Worm (Caenorhabditis elegans): ENCODE results near the gene F54C9.14.

The F54C9.14 gene

DNA sequence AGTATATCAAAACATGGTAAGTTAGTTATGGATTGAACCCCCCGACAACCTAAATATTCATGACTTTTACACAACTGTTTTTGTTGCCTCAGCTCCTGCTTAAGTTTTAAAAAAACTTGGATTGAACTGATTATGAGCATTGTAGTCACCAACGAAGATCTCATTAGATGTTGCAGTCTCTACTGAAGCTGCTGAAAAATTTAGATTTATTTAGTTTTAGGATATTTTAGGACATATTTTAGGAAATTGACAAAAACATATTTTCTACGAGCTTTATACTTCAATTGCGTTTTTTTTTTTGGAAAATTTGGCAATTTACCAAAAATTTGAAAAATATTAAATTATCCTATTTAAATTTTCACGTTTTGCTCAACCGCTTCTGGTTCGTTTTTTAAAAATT, at the start of gene F54C9.14:
Gene F54C9.14, plus strand, starts transcription at position 301 of the 400 bp plus-strand sequence.
- TF ChIP-seq efl-1 (GFP tag; optimal IDR thresholded peaks at IDR 0.05) = no peak

ce11 chrII:8514729-8515128, 47.4 kb upstream of the F54C9.14 start, which contains the start of gene ctg-2:
ctg-2 (plus strand) TSS chrII:8515054.
- peak; percentile 78 for TF ChIP-seq nhr-80 (tag; optimal IDR thresholded peaks at IDR 0.05)
- no peak for TF ChIP-seq ztf-25 (GFP tag; IDR thresholded peaks at IDR 0.05)

- TF ChIP-seq rpc-1 (optimal IDR thresholded peaks at IDR 0.05) = no peak
- no peak for TF ChIP-seq rpc-1 (tag; optimal IDR thresholded peaks at IDR 0.05)
- TF ChIP-seq let-607 (tag; optimal IDR thresholded peaks at IDR 0.05) = no peak
- peak; percentile 56 for TF ChIP-seq nhr-80 (tag; optimal IDR thresholded peaks at IDR 0.05)
- TF ChIP-seq Y53G8AR.9 (GFP tag; conservative IDR thresholded peaks at IDR 0.05) = no peak
- no peak for TF ChIP-seq aptf-2 (GFP tag; conservative IDR thresholded peaks at IDR 0.05)
- TF ChIP-seq lin-40 (tag; optimal IDR thresholded peaks at IDR 0.05) = no peak
- no peak for TF ChIP-seq cebp-1 (GFP tag; IDR thresholded peaks at IDR 0.05)
- peak; percentile 59 for TF ChIP-seq cebp-1 (tag; optimal IDR thresholded peaks at IDR 0.05)
- no peak for TF ChIP-seq madf-6 (GFP tag; IDR thresholded peaks at IDR 0.05)
- no peak for TF ChIP-seq Y56A3A.18 (GFP tag; IDR thresholded peaks at IDR 0.05)
- TF ChIP-seq egl-44 (GFP tag; IDR thresholded peaks at IDR 0.05) = no peak
Observed at ce11 chrII:8515521-8515920, 46.6 kb upstream of the F54C9.14 start.

ce11 chrII:8516783-8517182, 45.3 kb upstream of the F54C9.14 start, which contains the start of gene rnh-2:
rnh-2 (plus strand) TSS chrII:8517150.
- TF ChIP-seq snpc-4 (GFP tag; optimal IDR thresholded peaks at IDR 0.05) (no peak), snpc-4 (tag; optimal IDR thresholded peaks at IDR 0.05) (peak in 2 of 4 experiments; percentile 57 to 68), ceh-40 (GFP tag; IDR thresholded peaks at IDR 0.05) (peak; percentile 64; the same call in 1 of the 2 replicates), athp-1 (tag; optimal IDR thresholded peaks at IDR 0.05) (peak; percentile 71), madf-10 (tag; optimal IDR thresholded peaks at IDR 0.05) (peak; percentile 49), snpc-1.3 (tag; optimal IDR thresholded peaks at IDR 0.05; ENCODE audit: insufficient read depth) (peak; percentile 53), tbp1 (GFP tag; optimal IDR thresholded peaks at IDR 0.05) (peak; percentile 55), ztf-26 (tag; optimal IDR thresholded peaks at IDR 0.05) (no peak), B0035.1 (tag; optimal IDR thresholded peaks at IDR 0.05) (no peak), K11D2.4 (GFP tag; IDR thresholded peaks at IDR 0.05) (0 out of 2 replicates have a peak, but pooled peaks have one; percentile 23), egrh-3 (GFP tag; IDR thresholded peaks at IDR 0.05) (no peak), ccch-3 (GFP tag; optimal IDR thresholded peaks at IDR 0.05) (no peak), pbrm-1 (GFP tag; IDR thresholded peaks at IDR 0.05) (peak; percentile 67), nfya-2 (GFP tag; IDR thresholded peaks at IDR 0.05) (no peak), him-1 (tag; optimal IDR thresholded peaks at IDR 0.05) (peak; percentile 78), mxl-1 (tag; optimal IDR thresholded peaks at IDR 0.05) (no peak), ceh-91 (GFP tag; IDR thresholded peaks at IDR 0.05) (peak; percentile 68), attf-6 (GFP tag; IDR thresholded peaks at IDR 0.05) (no peak), bed-2 (GFP tag; IDR thresholded peaks at IDR 0.05) (no peak), lsl-1 (GFP tag; optimal IDR thresholded peaks at IDR 0.05) (peak; percentile 89), nhr-80 (tag; optimal IDR thresholded peaks at IDR 0.05) (peak; percentile 55), egl-44 (GFP tag; IDR thresholded peaks at IDR 0.05) (no peak), cebp-1 (GFP tag; IDR thresholded peaks at IDR 0.05) (no peak), cebp-1 (tag; optimal IDR thresholded peaks at IDR 0.05) (peak; percentile 50), attf-5 (GFP tag; optimal IDR thresholded peaks at IDR 0.05) (peak; percentile 87), K12H6.12 (tag; optimal IDR thresholded peaks at IDR 0.05) (peak; percentile 1), lin-40 (tag; optimal IDR thresholded peaks at IDR 0.05) (peak; percentile 36), ceh-58 (GFP tag; IDR thresholded peaks at IDR 0.05) (no peak), attf-3 (GFP tag; conservative IDR thresholded peaks at IDR 0.05) (0 out of 2 replicates have a peak, but pooled peaks have one; percentile 15), unc-130 (GFP tag; optimal IDR thresholded peaks at IDR 0.05) (peak; percentile 88), Y67H2A.10 (GFP tag; conservative IDR thresholded peaks at IDR 0.05) (peak; percentile 44; the same call in 1 of the 2 replicates), B0336.3 (GFP tag; IDR thresholded peaks at IDR 0.05) (no peak), lin-54 (GFP tag; optimal IDR thresholded peaks at IDR 0.05) (peak; percentile 76), Y53F4B.3 (GFP tag; IDR thresholded peaks at IDR 0.05) (no peak), madf-6 (GFP tag; IDR thresholded peaks at IDR 0.05) (peak; percentile 87), xnd-1 (tag; optimal IDR thresholded peaks at IDR 0.05) (peak; percentile 37)

Data from whole organism, young adult.